Worm (Caenorhabditis elegans) whole organism, mixed stage, embryonic: ENCODE measurements around the gene best-5.

Experiments used
- M03D4.4 ChIP-seq: sonication (generic microtip); optimal IDR thresholded peaks from 2 replicates; lab custom pipeline; 2017; ENCODE audit warnings: mild to moderate bottlenecking, missing genetic modification characterization, missing compliant biosample characterization
- bed-3 ChIP-seq: fragments of 200-800 bp; sonication (Bioruptor generic); optimal IDR thresholded peaks from 3 replicates; lab custom pipeline; 2018; ENCODE audit warnings: mild to moderate bottlenecking, missing genetic modification characterization, moderate library complexity, missing compliant biosample characterization
- blmp-1 ChIP-seq: fragments of 150-350 bp; optimal IDR thresholded peaks from 2 replicates; lab custom pipeline; 2014; ENCODE audit warnings: missing biosample characterization, missing genetic modification characterization
- ceh-39 ChIP-seq: fragments of 150-350 bp; optimal IDR thresholded peaks from 2 replicates; lab custom pipeline; 2014; ENCODE audit warnings: missing biosample characterization, missing genetic modification characterization
- ceh-43 ChIP-seq: fragments of 200-800 bp; sonication (Bioruptor generic); optimal IDR thresholded peaks from 2 replicates; lab custom pipeline; 2018; ENCODE audit warnings: mild to moderate bottlenecking, missing genetic modification characterization, moderate library complexity, missing compliant biosample characterization
- ceh-83 ChIP-seq: fragments of 200-800 bp; sonication (Bioruptor generic); optimal IDR thresholded peaks from 2 replicates; lab custom pipeline; 2018; ENCODE audit warnings: mild to moderate bottlenecking, missing genetic modification characterization, missing compliant biosample characterization
- ces-1 ChIP-seq: fragments of 150-350 bp; optimal IDR thresholded peaks from 2 replicates; lab custom pipeline; 2014; ENCODE audit warnings: missing biosample characterization, missing genetic modification reagents, missing genetic modification characterization
- cnd-1 ChIP-seq: fragments of 200-800 bp; sonication (Bioruptor generic); optimal IDR thresholded peaks from 2 replicates; lab custom pipeline; 2018; ENCODE audit warnings: mild to moderate bottlenecking, missing genetic modification characterization, missing compliant biosample characterization
- drap-1 ChIP-seq: fragments of 200-800 bp; sonication (Bioruptor generic); optimal IDR thresholded peaks from 3 replicates; lab custom pipeline; 2018; ENCODE audit warnings: mild to moderate bottlenecking, missing genetic modification characterization, missing compliant biosample characterization
- elt-1 ChIP-seq: sonication (generic microtip); optimal IDR thresholded peaks from 2 replicates; lab custom pipeline; 2017; ENCODE audit warnings: missing genetic modification characterization, mild to moderate bottlenecking, missing compliant biosample characterization, antibody characterized with exemption, moderate library complexity, borderline replicate concordance; ENCODE audit not compliant: insufficient read depth
- elt-3 ChIP-seq: fragments of 150-350 bp; optimal IDR thresholded peaks from 2 replicates; lab custom pipeline; 2014; ENCODE audit warnings: missing biosample characterization, missing genetic modification characterization
- flh-1 ChIP-seq: fragments of 200-800 bp; sonication (Bioruptor generic); optimal IDR thresholded peaks from 2 replicates; lab custom pipeline; 2018; ENCODE audit warnings: mild to moderate bottlenecking, missing genetic modification characterization, moderate library complexity, missing compliant biosample characterization
- ham-2 ChIP-seq: fragments of 200-800 bp; sonication (Bioruptor generic); optimal IDR thresholded peaks from 2 replicates; lab custom pipeline; 2018; ENCODE audit warnings: mild to moderate bottlenecking, missing genetic modification characterization, missing compliant biosample characterization
- hlh-1 ChIP-seq: fragments of 150-350 bp; optimal IDR thresholded peaks from 2 replicates; lab custom pipeline; 2014; ENCODE audit warnings: missing biosample characterization, missing genetic modification reagents, missing genetic modification characterization
- lin-13 ChIP-seq: fragments of 150-350 bp; optimal IDR thresholded peaks from 2 replicates; lab custom pipeline; 2014; ENCODE audit warnings: missing biosample characterization, missing genetic modification characterization
- lin-32 ChIP-seq: fragments of 200-800 bp; sonication (Bioruptor generic); optimal IDR thresholded peaks from 2 replicates; lab custom pipeline; 2018; ENCODE audit warnings: mild to moderate bottlenecking, missing genetic modification characterization, missing compliant biosample characterization
- lsy-2 ChIP-seq: fragments of 150-350 bp; optimal IDR thresholded peaks from 2 replicates; lab custom pipeline; 2014; ENCODE audit warnings: missing biosample characterization, missing genetic modification characterization
- mab-5 ChIP-seq: fragments of 150-350 bp; optimal IDR thresholded peaks from 2 replicates; lab custom pipeline; 2014; ENCODE audit warnings: missing biosample characterization, missing genetic modification characterization
- mep-1 ChIP-seq: fragments of 150-350 bp; optimal IDR thresholded peaks from 2 replicates; lab custom pipeline; 2017; ENCODE audit warnings: missing biosample characterization, missing genetic modification reagents, missing genetic modification characterization, inconsistent platforms
- mls-2 ChIP-seq: sonication (generic microtip); optimal IDR thresholded peaks from 2 replicates; lab custom pipeline; 2016; ENCODE audit warnings: mild to moderate bottlenecking, missing genetic modification characterization, moderate library complexity, missing compliant biosample characterization
- nhr-2 ChIP-seq: fragments of 150-350 bp; optimal IDR thresholded peaks from 2 replicates; lab custom pipeline; 2014; ENCODE audit warnings: missing biosample characterization, missing genetic modification characterization
- nhr-237 ChIP-seq: fragments of 150-350 bp; optimal IDR thresholded peaks from 2 replicates; lab custom pipeline; 2014; ENCODE audit warnings: missing biosample characterization, missing genetic modification characterization
- nhr-28 ChIP-seq: fragments of 150-350 bp; optimal IDR thresholded peaks from 2 replicates; lab custom pipeline; 2014; ENCODE audit warnings: missing biosample characterization, missing genetic modification characterization
- nhr-76 ChIP-seq: sonication (generic microtip); optimal IDR thresholded peaks from 2 replicates; lab custom pipeline; 2017; ENCODE audit warnings: missing biosample characterization, missing genetic modification characterization
- sem-2 ChIP-seq: fragments of 200-800 bp; sonication (Bioruptor generic); optimal IDR thresholded peaks from 2 replicates; lab custom pipeline; 2018; ENCODE audit warnings: mild to moderate bottlenecking, missing genetic modification characterization, missing compliant biosample characterization
- snpc-4 ChIP-seq: fragments of 150-350 bp; optimal IDR thresholded peaks from 2 replicates; lab custom pipeline; 2014; ENCODE audit warnings: missing biosample characterization, missing genetic modification characterization
- sptf-1 ChIP-seq: sonication (generic microtip); optimal IDR thresholded peaks from 2 replicates; lab custom pipeline; 2017; ENCODE audit warnings: mild to moderate bottlenecking, missing genetic modification characterization, moderate library complexity, missing compliant biosample characterization
- unc-120 ChIP-seq: sonication (generic microtip); optimal IDR thresholded peaks from 2 replicates; lab custom pipeline; 2017; ENCODE audit warnings: missing genetic modification characterization, missing compliant biosample characterization; ENCODE audit not compliant: poor library complexity, severe bottlenecking
- unc-39 ChIP-seq: fragments of 150-350 bp; optimal IDR thresholded peaks from 2 replicates; lab custom pipeline; 2014; ENCODE audit warnings: missing biosample characterization, missing genetic modification characterization
- unc-62 ChIP-seq: fragments of 150-350 bp; optimal IDR thresholded peaks from 2 replicates; lab custom pipeline; 2014; ENCODE audit warnings: missing biosample characterization, missing genetic modification reagents, missing genetic modification characterization
- zip-8 ChIP-seq: fragments of 150-350 bp; optimal IDR thresholded peaks from 2 replicates; lab custom pipeline; 2014; ENCODE audit warnings: missing biosample characterization, missing genetic modification characterization

The best-5 gene

ce11 chrIII:9678819-9679218 lies 11.2 kb downstream of the best-5 start, which contains the start of gene ugt-60:
Gene ugt-60, minus strand, starts transcription at chrIII:9679051.
- no peak for TF ChIP-seq sem-2
- no peak for TF ChIP-seq ces-1 (GFP tag; lab: Kevin White, UChicago)
- TF ChIP-seq mab-5, result no peak
- TF ChIP-seq elt-1, result peak; percentile 51
- no peak for TF ChIP-seq ceh-43 (GFP tag; lab: Kevin White, UChicago)
- no peak for TF ChIP-seq blmp-1 (tag; lab: Kevin White, UChicago)
- TF ChIP-seq lin-32, result no peak
- TF ChIP-seq, all 35 proteins: peak for 1

ce11 chrIII:9669546-9669945 lies 20.5 kb downstream of the best-5 start:
- TF ChIP-seq ceh-39 (tag; lab: Kevin White, UChicago), result no peak
- TF ChIP-seq cnd-1 (tag; lab: Kevin White, UChicago), result no peak
- TF ChIP-seq mls-2 (tag; lab: Kevin White, UChicago), result no peak
- TF ChIP-seq nhr-237 (tag; lab: Kevin White, UChicago), result no peak
- TF ChIP-seq hlh-1 (tag; lab: Kevin White, UChicago), result no peak
- no peak for TF ChIP-seq mab-5
- TF ChIP-seq nhr-76 (tag; lab: Kevin White, UChicago), result no peak
- no peak for TF ChIP-seq drap-1
- no peak for TF ChIP-seq unc-39 (tag; lab: Kevin White, UChicago)
- TF ChIP-seq lin-13 (tag; lab: Kevin White, UChicago), result no peak
- no peak for TF ChIP-seq bed-3 (GFP tag; lab: Kevin White, UChicago)
- no peak for TF ChIP-seq snpc-4
- TF ChIP-seq mep-1 (tag; lab: Kevin White, UChicago), result no peak
- no peak for TF ChIP-seq nhr-28 (tag; lab: Kevin White, UChicago)
- no peak for TF ChIP-seq sem-2
- TF ChIP-seq zip-8, result no peak
- no peak for TF ChIP-seq elt-1
- no peak for TF ChIP-seq ceh-43 (GFP tag; lab: Kevin White, UChicago)
- TF ChIP-seq elt-3 (tag; lab: Kevin White, UChicago), result no peak
- no peak for TF ChIP-seq sptf-1

- peak; percentile 20 for TF ChIP-seq nhr-237 (tag; lab: Kevin White, UChicago)
- TF ChIP-seq unc-120, result peak; percentile 84
- TF ChIP-seq elt-1, result peak; percentile 35
- peak; percentile 38 for TF ChIP-seq lsy-2 (tag; lab: Kevin White, UChicago)
- TF ChIP-seq M03D4.4 (tag; lab: Kevin White, UChicago), result peak; percentile 50
- TF ChIP-seq ceh-83, result no peak
- peak; percentile 54 for TF ChIP-seq mls-2 (tag; lab: Kevin White, UChicago)
- TF ChIP-seq sptf-1, result peak; percentile 75
- TF ChIP-seq nhr-28 (tag; lab: Kevin White, UChicago), result no peak
- TF ChIP-seq mab-5, result no peak
- peak; percentile 20 for TF ChIP-seq lin-13 (tag; lab: Kevin White, UChicago)
- peak; percentile 98 for TF ChIP-seq ham-2
- no peak for TF ChIP-seq cnd-1 (tag; lab: Kevin White, UChicago)
- TF ChIP-seq ces-1 (GFP tag; lab: Kevin White, UChicago), result peak; percentile 19
- peak; percentile 20 for TF ChIP-seq unc-62
Measured at ce11 chrIII:9667591-9668265, 22.3 kb downstream of the best-5 start, which contains the start of gene C07A9.9. Gene C07A9.9, minus strand, starts transcription at chrIII:9667641.

ce11 chrIII:9666668-9667067 lies 23.4 kb downstream of the best-5 start:
- no peak for TF ChIP-seq unc-39 (tag; lab: Kevin White, UChicago)
- no peak for TF ChIP-seq snpc-4
- peak; percentile 66 for TF ChIP-seq unc-62
- no peak for TF ChIP-seq ceh-83
- peak; percentile 18 for TF ChIP-seq mep-1 (tag; lab: Kevin White, UChicago)
- TF ChIP-seq unc-120, result peak; percentile 14

ce11 chrIII:9666239-9666638 lies 23.8 kb downstream of the best-5 start:
- no peak for TF ChIP-seq zip-8
- TF ChIP-seq nhr-237 (tag; lab: Kevin White, UChicago), result no peak
- no peak for TF ChIP-seq flh-1 (GFP tag; lab: Kevin White, UChicago)
- no peak for TF ChIP-seq unc-120
- no peak for TF ChIP-seq nhr-2 (tag; lab: Kevin White, UChicago)
- TF ChIP-seq sem-2, result no peak
- no peak for TF ChIP-seq unc-39 (tag; lab: Kevin White, UChicago)
- no peak for TF ChIP-seq elt-1
